Worm (Caenorhabditis elegans) whole organism, L1 larva: ENCODE measurements around the gene noca-1.

Experiments
- C04F5.9 ChIP-seq: sonication (generic microtip); optimal IDR thresholded peaks from 2 replicates; lab custom pipeline; 2016; ENCODE audit warnings: missing genetic modification characterization, missing compliant biosample characterization
- alr-1 ChIP-seq: fragments of 200-800 bp; sonication (Bioruptor generic); optimal IDR thresholded peaks from 2 replicates; lab custom pipeline; 2018; ENCODE audit warnings: borderline replicate concordance, mild to moderate bottlenecking, missing genetic modification characterization, missing compliant biosample characterization
- ama-1 ChIP-seq: fragments of 150-350 bp; optimal IDR thresholded peaks from 2 replicates; lab custom pipeline; 2014
- ceh-8 ChIP-seq: fragments of 200-800 bp; sonication (Bioruptor generic); optimal IDR thresholded peaks from 2 replicates; lab custom pipeline; 2018; ENCODE audit warnings: mild to moderate bottlenecking, missing genetic modification characterization, moderate library complexity, missing compliant biosample characterization
- ceh-82 ChIP-seq, 3 experiments: fragments of 150-350 bp in 1 of 3; sonication (generic microtip) in 2 of 3; optimal IDR thresholded peaks; 2 replicates each; lab custom pipeline; 2014 to 2017; ENCODE audit warnings: missing biosample characterization in 3 of 3, missing genetic modification characterization in 3 of 3
- ceh-88 ChIP-seq: fragments of 200-800 bp; sonication (Bioruptor generic); IDR thresholded peaks from 2 replicates; pipeline ENCODE4 v1.3.6; 2022; ENCODE audit warnings: missing genetic modification characterization, missing compliant biosample characterization
- dpl-1 ChIP-seq, 3 experiments: fragments of 150-350 bp in 2 of 3; sonication (generic microtip) in 1 of 3; optimal IDR thresholded peaks; 2 replicates each; lab custom pipeline; 2014 to 2017; ENCODE audit warnings: missing biosample characterization in 3 of 3, missing genetic modification characterization in 3 of 3, missing genetic modification reagents in 3 of 3
- efl-1 ChIP-seq, 4 experiments: fragments of 150-350 bp; optimal IDR thresholded peaks in 3 of 4; peaks in 1 of 4; 1 replicate in 1 of 4; 2 replicates in 3 of 4; lab custom pipeline; 2014; ENCODE audit warnings: missing biosample characterization in 2 of 4, missing genetic modification characterization in 2 of 4, missing genetic modification reagents in 2 of 4
- efl-3 ChIP-seq: fragments of 200-800 bp; sonication (Bioruptor generic); optimal IDR thresholded peaks from 2 replicates; lab custom pipeline; 2018; ENCODE audit warnings: mild to moderate bottlenecking, missing genetic modification characterization, missing compliant biosample characterization
- egl-27 ChIP-seq, 2 experiments: fragments of 150-350 bp in 1 of 2; sonication (generic microtip); optimal IDR thresholded peaks; 3 replicates each; lab custom pipeline; 2017 to 2018; ENCODE audit warnings: missing biosample characterization in 2 of 2, missing genetic modification characterization in 2 of 2, missing genetic modification reagents in 2 of 2
- elt-2 ChIP-seq: sonication (generic microtip); optimal IDR thresholded peaks from 2 replicates; lab custom pipeline; 2016; ENCODE audit warnings: missing genetic modification characterization, mild to moderate bottlenecking, inconsistent platforms, missing compliant biosample characterization, missing genetic modification reagents
- elt-3 ChIP-seq, 6 experiments: fragments of 150-350 bp in 1 of 6; sonication (generic microtip); optimal IDR thresholded peaks; 2 replicates each; lab custom pipeline; 2017 to 2018; ENCODE audit warnings: missing biosample characterization in 6 of 6, missing genetic modification characterization in 6 of 6, inconsistent platforms in 1 of 6
- ets-5 ChIP-seq: fragments of 200-800 bp; sonication (Bioruptor generic); IDR thresholded peaks from 2 replicates; pipeline ENCODE4 v1.3.6; 2022; ENCODE audit warnings: missing genetic modification characterization, missing compliant biosample characterization
- fkh-4 ChIP-seq: sonication (generic microtip); optimal IDR thresholded peaks from 2 replicates; lab custom pipeline; 2016; ENCODE audit warnings: missing compliant biosample characterization, missing genetic modification characterization, borderline replicate concordance
- fos-1 ChIP-seq: fragments of 150-350 bp; optimal IDR thresholded peaks from 2 replicates; lab custom pipeline; 2014; ENCODE audit warnings: missing biosample characterization, missing genetic modification characterization
- hlh-17 ChIP-seq: fragments of 200-800 bp; sonication (Bioruptor generic); optimal IDR thresholded peaks from 2 replicates; lab custom pipeline; 2018; ENCODE audit warnings: missing genetic modification characterization, mild to moderate bottlenecking, missing compliant biosample characterization, moderate library complexity, borderline replicate concordance
- hlh-4 ChIP-seq: sonication (generic microtip); optimal IDR thresholded peaks from 2 replicates; lab custom pipeline; 2016; ENCODE audit warnings: mild to moderate bottlenecking, missing genetic modification characterization, missing compliant biosample characterization
- irx-1 ChIP-seq: sonication (generic microtip); optimal IDR thresholded peaks from 2 replicates; lab custom pipeline; 2016; ENCODE audit warnings: missing genetic modification characterization, missing compliant biosample characterization
- jun-1 ChIP-seq: fragments of 150-350 bp; optimal IDR thresholded peaks from 2 replicates; lab custom pipeline; 2014; ENCODE audit warnings: missing biosample characterization, missing genetic modification reagents, missing genetic modification characterization
- lin-13 ChIP-seq: fragments of 150-350 bp; optimal IDR thresholded peaks from 2 replicates; lab custom pipeline; 2014; ENCODE audit warnings: missing biosample characterization, missing genetic modification reagents, missing genetic modification characterization
- lin-14 ChIP-seq: fragments of 200-800 bp; sonication (Bioruptor generic); optimal IDR thresholded peaks from 2 replicates; lab custom pipeline; 2018; ENCODE audit warnings: mild to moderate bottlenecking, missing genetic modification characterization, moderate library complexity, missing compliant biosample characterization
- lin-15B ChIP-seq: fragments of 150-350 bp; sonication (generic microtip); optimal IDR thresholded peaks from 3 replicates; lab custom pipeline; 2014; ENCODE audit warnings: missing biosample characterization, missing genetic modification characterization
- lir-3 ChIP-seq: sonication (generic microtip); optimal IDR thresholded peaks from 2 replicates; lab custom pipeline; 2016; ENCODE audit warnings: mild to moderate bottlenecking, missing genetic modification characterization, moderate library complexity, missing compliant biosample characterization; ENCODE audit not compliant: poor library complexity
- lsy-2 ChIP-seq, 2 experiments: fragments of 150-350 bp; optimal IDR thresholded peaks; 2 replicates each; lab custom pipeline; 2014; ENCODE audit warnings: missing biosample characterization in 2 of 2, missing genetic modification characterization in 2 of 2
- mab-9 ChIP-seq: fragments of 200-800 bp; sonication (Bioruptor generic); IDR thresholded peaks from 2 replicates; pipeline ENCODE4 v1.3.6; 2022; ENCODE audit warnings: missing genetic modification reagents, missing genetic modification characterization, missing compliant biosample characterization
- nhr-11 ChIP-seq: fragments of 150-350 bp; optimal IDR thresholded peaks from 2 replicates; lab custom pipeline; 2014; ENCODE audit warnings: missing biosample characterization, missing genetic modification characterization
- nhr-19 ChIP-seq: fragments of 200-800 bp; sonication (Bioruptor generic); conservative IDR thresholded peaks from 2 replicates; pipeline ENCODE4 v1.3.6; 2022; ENCODE audit warnings: missing genetic modification characterization, missing compliant biosample characterization
- nhr-20 ChIP-seq: sonication (generic microtip); optimal IDR thresholded peaks from 2 replicates; lab custom pipeline; 2016; ENCODE audit warnings: mild to moderate bottlenecking, missing genetic modification characterization, missing compliant biosample characterization
- nhr-28 ChIP-seq: fragments of 150-350 bp; optimal IDR thresholded peaks from 2 replicates; lab custom pipeline; 2014; ENCODE audit warnings: missing biosample characterization, missing genetic modification characterization
- nhr-47 ChIP-seq: sonication (generic microtip); optimal IDR thresholded peaks from 2 replicates; lab custom pipeline; 2016; ENCODE audit warnings: mild to moderate bottlenecking, missing genetic modification characterization, moderate library complexity, missing compliant biosample characterization
- nhr-71 ChIP-seq: sonication (generic microtip); optimal IDR thresholded peaks from 2 replicates; lab custom pipeline; 2016; ENCODE audit warnings: mild to moderate bottlenecking, missing genetic modification characterization, moderate library complexity, missing compliant biosample characterization
- nhr-76 ChIP-seq: sonication (generic microtip); optimal IDR thresholded peaks from 2 replicates; lab custom pipeline; 2017; ENCODE audit warnings: missing biosample characterization, missing genetic modification characterization
- nhr-85 ChIP-seq: sonication (generic microtip); peaks from one replicate; lab custom pipeline; 2016; ENCODE audit warnings: missing genetic modification characterization, inconsistent platforms, missing compliant biosample characterization
- nhr-90 ChIP-seq: sonication (generic microtip); optimal IDR thresholded peaks from 2 replicates; lab custom pipeline; 2016; ENCODE audit warnings: mild to moderate bottlenecking, missing genetic modification characterization, missing compliant biosample characterization; ENCODE audit not compliant: poor library complexity
- pqm-1 ChIP-seq: sonication (generic microtip); optimal IDR thresholded peaks from 3 replicates; lab custom pipeline; 2017; ENCODE audit warnings: missing biosample characterization, missing genetic modification characterization
- snu-23 ChIP-seq: sonication (generic microtip); optimal IDR thresholded peaks from 2 replicates; lab custom pipeline; 2016; ENCODE audit warnings: missing genetic modification characterization, missing compliant biosample characterization
- sox-4 ChIP-seq: sonication (generic microtip); optimal IDR thresholded peaks from 2 replicates; lab custom pipeline; 2016; ENCODE audit warnings: missing genetic modification characterization, missing compliant biosample characterization
- sup-37 ChIP-seq: fragments of 200-800 bp; sonication (Bioruptor generic); optimal IDR thresholded peaks from 2 replicates; lab custom pipeline; 2018; ENCODE audit warnings: mild to moderate bottlenecking, missing genetic modification characterization, missing compliant biosample characterization
- swsn-7 ChIP-seq: sonication (generic microtip); optimal IDR thresholded peaks from 2 replicates; lab custom pipeline; 2016; ENCODE audit warnings: missing genetic modification characterization, missing compliant biosample characterization
- unc-130 ChIP-seq: fragments of 150-350 bp; optimal IDR thresholded peaks from 2 replicates; lab custom pipeline; 2017; ENCODE audit warnings: missing biosample characterization, missing genetic modification characterization, inconsistent platforms
- unc-30 ChIP-seq: sonication (generic microtip); optimal IDR thresholded peaks from 2 replicates; lab custom pipeline; 2017; ENCODE audit warnings: missing biosample characterization, missing genetic modification characterization
- vab-15 ChIP-seq: sonication (generic microtip); optimal IDR thresholded peaks from 2 replicates; lab custom pipeline; 2017; ENCODE audit warnings: missing genotype, mild to moderate bottlenecking, missing genetic modification characterization, missing compliant biosample characterization
- xbp-1 ChIP-seq: sonication (generic microtip); optimal IDR thresholded peaks from 2 replicates; lab custom pipeline; 2016; ENCODE audit warnings: missing genetic modification characterization, missing compliant biosample characterization
- zag-1 ChIP-seq: fragments of 150-350 bp; optimal IDR thresholded peaks from 2 replicates; lab custom pipeline; 2014; ENCODE audit warnings: missing biosample characterization, missing genetic modification characterization

Gene noca-1

ce11 chrV:13137955-13138354 lies 14.8 kb upstream of the noca-1 start, which contains the start of gene clec-41:
Gene clec-41, minus strand, starts transcription at chrV:13138101.
- TF ChIP-seq dpl-1 (GFP tag; optimal IDR thresholded peaks at IDR 0.05; lab: Kevin White, UChicago) (no peak), fos-1 (tag; lab: Kevin White, UChicago) (no peak), lin-15B (no peak), efl-1 (optimal IDR thresholded peaks at IDR 0.05; lab: Kevin White, UChicago) (no peak), efl-1 (GFP tag; optimal IDR thresholded peaks at IDR 0.05 in 1 of 2; lab: Kevin White, UChicago) (no peak), nhr-20 (tag; lab: Kevin White, UChicago) (no peak), hlh-4 (tag; lab: Kevin White, UChicago) (no peak), nhr-90 (tag; lab: Kevin White, UChicago) (no peak), ceh-88 (no peak), lsy-2 (tag; optimal IDR thresholded peaks at IDR 0.05; lab: Kevin White, UChicago) (no peak), zag-1 (no peak), elt-2 (tag; lab: Kevin White, UChicago) (peak; percentile 90), pqm-1 (tag; lab: Kevin White, UChicago) (peak; percentile 44), vab-15 (tag; lab: Kevin White, UChicago) (no peak), nhr-11 (tag; lab: Kevin White, UChicago) (no peak), alr-1 (tag; lab: Kevin White, UChicago) (no peak)

ce11 chrV:13138681-13139080 lies 14.0 kb upstream of the noca-1 start, which contains the start of gene dhc-3:
Gene dhc-3, plus strand, starts transcription at chrV:13138981.
- TF ChIP-seq sox-4 = no peak
- no peak for TF ChIP-seq nhr-76
- no peak for TF ChIP-seq nhr-47
- no peak for TF ChIP-seq nhr-28 (tag; lab: Kevin White, UChicago)
- TF ChIP-seq fos-1 (tag; lab: Kevin White, UChicago) = no peak
- no peak for TF ChIP-seq ceh-82 (tag; optimal IDR thresholded peaks at IDR 0.05; lab: Kevin White, UChicago)

- TF ChIP-seq elt-2 (tag; lab: Kevin White, UChicago) = no peak
- no peak for TF ChIP-seq snu-23 (GFP tag; lab: Kevin White, UChicago)
- no peak for TF ChIP-seq nhr-19 (GFP tag; lab: Robert Waterston, UW)
- no peak for TF ChIP-seq lin-13 (GFP tag; lab: Kevin White, UChicago)
- TF ChIP-seq C04F5.9 (tag; lab: Kevin White, UChicago) = no peak
- TF ChIP-seq nhr-47 = no peak
- no peak for TF ChIP-seq sup-37 (GFP tag; lab: Kevin White, UChicago)
- no peak for TF ChIP-seq unc-130
- TF ChIP-seq mab-9 = no peak
- TF ChIP-seq unc-30 (tag; lab: Kevin White, UChicago) = no peak
- TF ChIP-seq dpl-1 (GFP tag; optimal IDR thresholded peaks at IDR 0.05; lab: Kevin White, UChicago) = no peak
- no peak for TF ChIP-seq nhr-71 (tag; lab: Kevin White, UChicago)
- no peak for TF ChIP-seq sox-4
- no peak for TF ChIP-seq nhr-85 (tag; lab: Kevin White, UChicago)
- TF ChIP-seq hlh-17 (GFP tag; lab: Kevin White, UChicago) = no peak
- TF ChIP-seq vab-15 (tag; lab: Kevin White, UChicago) = no peak
Observed at ce11 chrV:13154225-13154624, 1.5 kb downstream of the noca-1 start.

- TF ChIP-seq efl-1 (optimal IDR thresholded peaks at IDR 0.05; lab: Kevin White, UChicago) (no peak), efl-1 (GFP tag; optimal IDR thresholded peaks at IDR 0.05 in 1 of 2; lab: Kevin White, UChicago) (peak in 1 of 2 experiments; percentile 68), ama-1 (lab: Kevin White, UChicago) (no peak), egl-27 (tag; optimal IDR thresholded peaks at IDR 0.05; lab: Kevin White, UChicago) (no peak)
Observed at ce11 chrV:13157073-13157472, 4.4 kb downstream of the noca-1 start.

ce11 chrV:13161052-13161451 lies 8.3 kb downstream of the noca-1 start:
- TF ChIP-seq fkh-4 (tag; lab: Kevin White, UChicago) = peak; percentile 56
- TF ChIP-seq ets-5 = no peak
- no peak for TF ChIP-seq swsn-7 (tag; lab: Kevin White, UChicago)
- TF ChIP-seq efl-1 (optimal IDR thresholded peaks at IDR 0.05; lab: Kevin White, UChicago) = no peak
- no peak for TF ChIP-seq efl-1 (GFP tag; optimal IDR thresholded peaks at IDR 0.05 in 1 of 2; lab: Kevin White, UChicago)
- TF ChIP-seq xbp-1 = no peak
- TF ChIP-seq C04F5.9 (tag; lab: Kevin White, UChicago) = no peak
- TF ChIP-seq ceh-8 (GFP tag; lab: Kevin White, UChicago) = no peak
- TF ChIP-seq elt-3 (tag; optimal IDR thresholded peaks at IDR 0.05; lab: Kevin White, UChicago) = no peak
- no peak for TF ChIP-seq irx-1 (tag; lab: Kevin White, UChicago)
- no peak for TF ChIP-seq elt-2 (tag; lab: Kevin White, UChicago)
- no peak for TF ChIP-seq jun-1 (tag; lab: Kevin White, UChicago)
- TF ChIP-seq efl-3 = no peak
- TF ChIP-seq lir-3 (tag; lab: Kevin White, UChicago) = no peak
- no peak for TF ChIP-seq sup-37 (GFP tag; lab: Kevin White, UChicago)
- TF ChIP-seq lin-14 (GFP tag; lab: Kevin White, UChicago) = peak; percentile 38
- TF ChIP-seq unc-130 = no peak
